Worm (Caenorhabditis elegans) whole organism, L4 larva: ENCODE data around the gene fbxc-40.

Experiments used
- F10B5.3 ChIP-seq: sonication (generic microtip); optimal IDR thresholded peaks from 2 replicates; lab custom pipeline; 2016; ENCODE audit warnings: mild to moderate bottlenecking, missing genetic modification characterization, missing compliant biosample characterization
- T20F7.1 ChIP-seq: fragments of 200-800 bp; sonication (Bioruptor generic); optimal IDR thresholded peaks from 2 replicates; lab custom pipeline; 2018; ENCODE audit warnings: mild to moderate bottlenecking, missing genetic modification characterization, missing compliant biosample characterization
- aha-1 ChIP-seq: fragments of 150-350 bp; peaks from one replicate; lab custom pipeline; 2014; ENCODE audit warnings: missing biosample characterization, missing genetic modification characterization
- aly-2 ChIP-seq: sonication (generic microtip); optimal IDR thresholded peaks from 2 replicates; lab custom pipeline; 2018; ENCODE audit warnings: missing biosample characterization, missing genetic modification characterization
- ama-1 ChIP-seq: fragments of 150-350 bp; optimal IDR thresholded peaks from 2 replicates; lab custom pipeline; 2014; ENCODE audit warnings: inconsistent platforms, mixed read lengths
- attf-4 ChIP-seq: sonication (generic microtip); optimal IDR thresholded peaks from 3 replicates; lab custom pipeline; 2017; ENCODE audit warnings: missing biosample characterization, missing genetic modification characterization
- ceh-28 ChIP-seq: fragments of 150-350 bp; optimal IDR thresholded peaks from 2 replicates; lab custom pipeline; 2014; ENCODE audit warnings: missing biosample characterization, missing genetic modification reagents, missing genetic modification characterization
- ctbp-1 ChIP-seq: fragments of 200-800 bp; sonication (Bioruptor generic); IDR thresholded peaks from 2 replicates; pipeline ENCODE4 v1.3.6; 2022; ENCODE audit warnings: missing genetic modification reagents, missing genetic modification characterization, missing compliant biosample characterization
- gei-8 ChIP-seq: fragments of 200-800 bp; sonication (Bioruptor generic); optimal IDR thresholded peaks from 2 replicates; lab custom pipeline; 2018; ENCODE audit warnings: mild to moderate bottlenecking, missing genetic modification characterization, missing compliant biosample characterization
- hif-1 ChIP-seq, 2 experiments: sonication (generic microtip); optimal IDR thresholded peaks; 2 replicates each; lab custom pipeline; 2016 to 2017; ENCODE audit warnings: missing compliant biosample characterization in 2 of 2, missing genetic modification characterization in 2 of 2, missing genetic modification reagents in 2 of 2, missing genotype in 2 of 2, mild to moderate bottlenecking in 1 of 2
- hlh-11 ChIP-seq: fragments of 200-800 bp; sonication (Bioruptor generic); optimal IDR thresholded peaks from 2 replicates; lab custom pipeline; 2018; ENCODE audit warnings: mild to moderate bottlenecking, missing genetic modification characterization, missing compliant biosample characterization
- hmg-1.1 ChIP-seq: fragments of 200-800 bp; sonication (Bioruptor generic); IDR thresholded peaks from 2 replicates; pipeline ENCODE4 v1.3.6; 2022; ENCODE audit warnings: missing genetic modification reagents, missing genetic modification characterization, missing compliant biosample characterization
- jun-1 ChIP-seq: fragments of 150-350 bp; optimal IDR thresholded peaks from 2 replicates; lab custom pipeline; 2014; ENCODE audit warnings: missing biosample characterization, missing genetic modification reagents, missing genetic modification characterization
- lin-13 ChIP-seq: fragments of 150-350 bp; optimal IDR thresholded peaks from 2 replicates; lab custom pipeline; 2014; ENCODE audit warnings: missing biosample characterization, missing genetic modification reagents, missing genetic modification characterization
- lin-38 ChIP-seq: fragments of 200-800 bp; sonication (Bioruptor generic); IDR thresholded peaks from 2 replicates; pipeline ENCODE4 v1.3.6; 2022; ENCODE audit warnings: missing genetic modification reagents, missing genetic modification characterization, missing compliant biosample characterization
- lin-39 ChIP-seq: fragments of 150-350 bp; optimal IDR thresholded peaks from 2 replicates; lab custom pipeline; 2014; ENCODE audit warnings: missing biosample characterization, missing genetic modification reagents, missing genetic modification characterization
- lsy-2 ChIP-seq, 2 experiments: fragments of 150-350 bp in 1 of 2; sonication (generic microtip) in 1 of 2; optimal IDR thresholded peaks; 2 replicates each; lab custom pipeline; 2014 to 2017; ENCODE audit warnings: missing biosample characterization in 2 of 2, missing genetic modification characterization in 2 of 2
- madf-9 ChIP-seq: fragments of 200-800 bp; sonication (Bioruptor generic); conservative IDR thresholded peaks from 2 replicates; pipeline ENCODE4 v1.3.6; 2022; ENCODE audit warnings: missing genetic modification reagents, missing genetic modification characterization, missing compliant biosample characterization
- mxl-2 ChIP-seq: fragments of 200-800 bp; sonication (Bioruptor generic); conservative IDR thresholded peaks from 2 replicates; pipeline ENCODE4 v1.3.6; 2022; ENCODE audit warnings: missing genetic modification reagents, missing genetic modification characterization, missing compliant biosample characterization
- nhr-10 ChIP-seq: fragments of 150-350 bp; optimal IDR thresholded peaks from 2 replicates; lab custom pipeline; 2014; ENCODE audit warnings: missing biosample characterization, missing genetic modification characterization
- nhr-11 ChIP-seq: fragments of 150-350 bp; optimal IDR thresholded peaks from 2 replicates; lab custom pipeline; 2014; ENCODE audit warnings: missing biosample characterization, missing genetic modification characterization
- nhr-237 ChIP-seq: sonication (generic microtip); optimal IDR thresholded peaks from 2 replicates; lab custom pipeline; 2017; ENCODE audit warnings: missing biosample characterization, missing genetic modification characterization
- nhr-28 ChIP-seq: fragments of 150-350 bp; optimal IDR thresholded peaks from 2 replicates; lab custom pipeline; 2014; ENCODE audit warnings: missing biosample characterization, missing genetic modification characterization
- nhr-48 ChIP-seq: sonication (generic microtip); optimal IDR thresholded peaks from 2 replicates; lab custom pipeline; 2016; ENCODE audit warnings: mild to moderate bottlenecking, missing genetic modification characterization, missing compliant biosample characterization
- php-3 ChIP-seq: fragments of 200-800 bp; sonication (Bioruptor generic); IDR thresholded peaks from 2 replicates; pipeline ENCODE4 v1.3.6; 2022; ENCODE audit warnings: missing genetic modification reagents, missing genetic modification characterization, missing compliant biosample characterization
- saeg-2 ChIP-seq: fragments of 200-800 bp; sonication (Bioruptor generic); IDR thresholded peaks from 2 replicates; pipeline ENCODE4 v1.3.6; 2022; ENCODE audit warnings: missing genetic modification reagents, missing genetic modification characterization, missing compliant biosample characterization
- set-16 ChIP-seq: fragments of 200-800 bp; sonication (Bioruptor generic); IDR thresholded peaks from 2 replicates; pipeline ENCODE4 v1.3.6; 2022; ENCODE audit warnings: missing genetic modification reagents, missing genetic modification characterization, missing compliant biosample characterization
- snpc-1.2 ChIP-seq: fragments of 200-800 bp; sonication (Bioruptor generic); IDR thresholded peaks from 2 replicates; pipeline ENCODE4 v1.3.6; 2022; ENCODE audit warnings: missing genetic modification reagents, missing genetic modification characterization, missing compliant biosample characterization
- snpc-4 ChIP-seq: fragments of 150-350 bp; optimal IDR thresholded peaks from 2 replicates; lab custom pipeline; 2014; ENCODE audit warnings: missing biosample characterization, missing genetic modification characterization
- spr-1 ChIP-seq: sonication (generic microtip); optimal IDR thresholded peaks from 2 replicates; lab custom pipeline; 2016; ENCODE audit warnings: mild to moderate bottlenecking, missing genetic modification characterization, missing compliant biosample characterization
- spr-3 ChIP-seq: fragments of 200-800 bp; sonication (Bioruptor generic); optimal IDR thresholded peaks from 2 replicates; lab custom pipeline; 2018; ENCODE audit warnings: mild to moderate bottlenecking, missing genetic modification characterization, missing compliant biosample characterization
- tag-97 ChIP-seq: fragments of 200-800 bp; sonication (Bioruptor generic); IDR thresholded peaks from 2 replicates; pipeline ENCODE4 v1.3.6; 2022; ENCODE audit warnings: missing genetic modification characterization, missing compliant biosample characterization
- unc-130 ChIP-seq: sonication (generic microtip); optimal IDR thresholded peaks from 2 replicates; lab custom pipeline; 2016; ENCODE audit warnings: missing genetic modification reagents, missing genetic modification characterization, missing compliant biosample characterization
- unc-39 ChIP-seq: sonication (generic microtip); optimal IDR thresholded peaks from 2 replicates; lab custom pipeline; 2017; ENCODE audit warnings: missing biosample characterization, missing genetic modification characterization

fbxc-40 gene

DNA sequence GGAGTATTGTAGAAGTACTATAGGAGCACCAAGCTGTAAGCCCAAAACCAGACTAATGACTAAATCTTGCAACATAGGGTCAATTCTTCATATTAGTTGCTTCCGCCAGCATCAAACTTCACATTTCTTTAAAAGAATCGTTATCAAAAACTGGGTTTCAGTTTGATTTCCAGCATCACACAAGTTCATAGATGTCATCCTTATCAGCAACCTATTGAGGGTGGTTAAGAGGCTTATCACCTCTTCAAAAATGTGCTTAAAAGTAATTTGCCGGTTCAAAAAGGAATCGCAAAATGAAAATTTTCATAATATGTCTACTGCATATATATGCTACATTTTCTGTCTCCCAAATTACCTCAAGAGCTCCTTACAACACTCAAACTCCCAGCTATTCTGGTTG is 42.0 kb upstream of the fbxc-40 start, which contains the start of gene clec-43 (continued):
- TF ChIP-seq unc-39 (tag; lab: Kevin White, UChicago) (no peak), nhr-10 (tag; lab: Kevin White, UChicago) (no peak), ctbp-1 (no peak), ama-1 (lab: Kevin White, UChicago) (no peak), lsy-2 (tag; optimal IDR thresholded peaks at IDR 0.05; lab: Kevin White, UChicago) (no peak), snpc-4 (tag; lab: Kevin White, UChicago) (no peak)

DNA sequence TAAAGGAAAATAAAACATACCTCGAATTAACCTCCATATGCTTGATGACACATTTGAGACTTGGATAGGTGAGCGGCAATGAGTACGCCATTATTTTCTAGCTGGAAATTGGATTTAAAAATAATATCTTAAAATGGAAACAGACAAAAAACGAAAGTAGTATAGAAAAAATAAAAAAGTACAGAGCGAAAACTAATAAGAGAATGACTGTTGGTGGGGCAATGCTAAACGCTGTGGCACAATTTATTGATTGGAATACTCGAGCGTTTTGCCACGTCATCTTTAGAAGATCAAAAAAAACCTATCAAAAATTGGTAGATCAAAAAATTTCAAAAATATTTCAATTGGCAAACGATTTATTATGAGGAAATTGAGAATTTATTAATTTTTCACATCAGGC is 37.7 kb upstream of the fbxc-40 start, which contains the start of gene fbxc-32:
fbxc-32 (minus strand) TSS at position 101 of the 400 bp plus-strand sequence.
- TF ChIP-seq lin-39 (tag; lab: Kevin White, UChicago) (no peak), spr-1 (tag; lab: Kevin White, UChicago) (no peak), T20F7.1 (no peak), unc-130 (GFP tag; lab: Kevin White, UChicago) (no peak), madf-9 (no peak)

- TF ChIP-seq nhr-48 (tag; lab: Kevin White, UChicago) (no peak), hmg-1.1 (GFP tag; lab: Robert Waterston, UW) (no peak), lin-13 (no peak), snpc-1.2 (GFP tag; lab: Robert Waterston, UW) (no peak), nhr-237 (tag; lab: Kevin White, UChicago) (no peak), hif-1 (tag; optimal IDR thresholded peaks at IDR 0.05; lab: Kevin White, UChicago) (no peak), lin-38 (GFP tag; lab: Robert Waterston, UW) (no peak), spr-1 (tag; lab: Kevin White, UChicago) (no peak), set-16 (no peak)
- TF ChIP-seq, all 104 proteins: peak for 0
Observed at ce11 chrII:950374-950773, 35.4 kb upstream of the fbxc-40 start.

DNA sequence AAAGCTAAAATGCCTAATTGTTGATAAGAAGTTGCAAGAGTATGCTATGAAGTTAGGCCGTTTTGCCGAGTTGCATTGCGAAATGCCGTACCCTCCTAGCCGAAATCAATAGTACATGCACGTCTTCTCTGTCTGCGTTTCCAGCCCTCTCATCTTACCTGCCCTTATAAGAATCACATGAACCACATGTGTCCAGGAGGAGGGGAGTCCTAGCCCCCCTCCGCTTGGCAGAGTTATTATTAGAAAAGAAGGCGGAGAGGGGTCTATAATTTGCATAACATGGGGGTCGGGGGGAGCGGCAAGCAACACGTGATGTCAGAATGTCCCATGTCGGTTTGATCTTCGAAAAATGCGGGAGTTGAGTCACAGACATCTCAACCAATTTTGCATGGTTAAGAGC is 32.8 kb upstream of the fbxc-40 start:
- TF ChIP-seq hlh-11 (tag; lab: Kevin White, UChicago) (no peak), aly-2 (tag; lab: Kevin White, UChicago) (no peak), jun-1 (tag; lab: Kevin White, UChicago) (no peak), nhr-48 (tag; lab: Kevin White, UChicago) (no peak), nhr-10 (tag; lab: Kevin White, UChicago) (no peak), gei-8 (no peak), nhr-28 (tag; lab: Kevin White, UChicago) (no peak), ceh-28 (tag; lab: Kevin White, UChicago) (no peak), snpc-4 (tag; lab: Kevin White, UChicago) (no peak), ctbp-1 (no peak), spr-3 (GFP tag; lab: Kevin White, UChicago) (no peak), attf-4 (tag; lab: Kevin White, UChicago) (no peak), tag-97 (no peak), mxl-2 (GFP tag; lab: Robert Waterston, UW) (no peak), nhr-11 (no peak), saeg-2 (GFP tag; lab: Robert Waterston, UW) (no peak), F10B5.3 (tag; lab: Kevin White, UChicago) (no peak)

DNA sequence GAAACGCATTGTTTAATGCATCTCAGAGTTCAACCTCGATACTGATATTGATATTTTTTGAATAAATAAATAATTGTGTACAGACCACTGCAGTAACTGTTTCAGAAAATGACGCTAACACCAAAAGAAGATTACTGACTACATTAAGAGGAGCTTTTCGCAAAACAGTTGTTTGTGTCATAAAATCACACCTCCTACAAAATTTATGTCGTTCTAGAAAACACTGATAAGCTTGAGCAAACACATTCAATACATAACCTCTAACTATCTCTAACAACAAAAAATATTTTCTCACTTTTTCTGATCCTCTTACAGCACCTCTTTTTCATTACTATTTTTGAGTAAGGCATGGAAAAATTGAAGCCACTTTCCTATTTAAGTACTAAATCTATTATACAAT is 31.2 kb upstream of the fbxc-40 start, which contains the start of gene fbxc-7:
fbxc-7 (plus strand) TSS at position 301 of the 400 bp plus-strand sequence.
- TF ChIP-seq nhr-28 (tag; lab: Kevin White, UChicago) = peak; percentile 29

- TF ChIP-seq aha-1 (tag; lab: Kevin White, UChicago) (peak; percentile 74), php-3 (no peak), attf-4 (tag; lab: Kevin White, UChicago) (no peak), nhr-28 (tag; lab: Kevin White, UChicago) (no peak)
Observed at ce11 chrII:958618-959017, 27.2 kb upstream of the fbxc-40 start, which contains the start of gene sdz-4. sdz-4 (plus strand) TSS chrII:958918.
